Fruit fly (Drosophila melanogaster) whole organism, embryonic: Measurements from ENCODE around the gene Osi18.

Source experiments
- CG10209 ChIP-seq: fragments of 200-800 bp; sonication (Bioruptor generic); optimal IDR thresholded peaks from 3 replicates; lab custom pipeline; 2017; ENCODE audit warnings: missing biosample characterization, mild to moderate bottlenecking, missing genetic modification characterization, missing genetic modification reagents
- CG10366 ChIP-seq: fragments of 200-800 bp; sonication (Bioruptor generic); IDR thresholded peaks from 2 replicates; pipeline ENCODE4 v1.3.6; 2022; ENCODE audit warnings: missing biosample characterization, missing genetic modification characterization
- CG10543 ChIP-seq: fragments of 200-800 bp; sonication (Bioruptor generic); optimal IDR thresholded peaks from 3 replicates; lab custom pipeline; 2017; ENCODE audit warnings: missing biosample characterization, mild to moderate bottlenecking, missing genetic modification characterization, moderate library complexity
- CG12299 ChIP-seq: fragments of 200-800 bp; sonication (Bioruptor generic); optimal IDR thresholded peaks from 2 replicates; lab custom pipeline; 2018; ENCODE audit warnings: missing biosample characterization, mild to moderate bottlenecking, missing genetic modification characterization
- CG12769 ChIP-seq: fragments of 200-800 bp; sonication (Bioruptor generic); optimal IDR thresholded peaks from 2 replicates; lab custom pipeline; 2019; ENCODE audit warnings: missing biosample characterization, mild to moderate bottlenecking, missing genetic modification characterization, moderate library complexity
- CG13894 ChIP-seq: fragments of 200-800 bp; sonication (Bioruptor generic); optimal IDR thresholded peaks from 3 replicates; lab custom pipeline; 2018; ENCODE audit warnings: missing biosample characterization, mild to moderate bottlenecking, missing genetic modification characterization, moderate library complexity
- CG18011 ChIP-seq: fragments of 200-800 bp; sonication (Bioruptor generic); optimal IDR thresholded peaks from 2 replicates; lab custom pipeline; 2017; ENCODE audit warnings: missing biosample characterization, missing genetic modification characterization, mild to moderate bottlenecking, moderate library complexity, missing genotype
- CG2202 ChIP-seq: fragments of 200-800 bp; sonication (Bioruptor generic); optimal IDR thresholded peaks from 2 replicates; lab custom pipeline; 2018; ENCODE audit warnings: missing biosample characterization, mild to moderate bottlenecking, missing genetic modification characterization
- CG31441 ChIP-seq: fragments of 200-800 bp; sonication (Bioruptor generic); IDR thresholded peaks from 2 replicates; pipeline ENCODE4 v1.3.6; 2022; ENCODE audit warnings: missing biosample characterization, missing genetic modification characterization
- CG4854 ChIP-seq: fragments of 200-800 bp; sonication (Bioruptor generic); optimal IDR thresholded peaks from 2 replicates; lab custom pipeline; 2016; ENCODE audit warnings: missing biosample characterization, missing genetic modification characterization, inconsistent platforms
- CG8478 ChIP-seq: fragments of >200 bp; optimal IDR thresholded peaks from 2 replicates; lab custom pipeline; 2018
- CG8924 ChIP-seq: fragments of 200-800 bp; optimal IDR thresholded peaks from 3 replicates; lab custom pipeline; 2019; ENCODE audit warnings: missing biosample characterization, mild to moderate bottlenecking, missing genetic modification characterization, moderate library complexity
- CG8944 ChIP-seq: fragments of 200-800 bp; sonication (Bioruptor generic); optimal IDR thresholded peaks from 3 replicates; lab custom pipeline; 2016; ENCODE audit warnings: missing biosample characterization, missing genetic modification characterization
- CG9817 ChIP-seq: fragments of 200-800 bp; sonication (Bioruptor generic); optimal IDR thresholded peaks from 2 replicates; lab custom pipeline; 2018; ENCODE audit warnings: missing biosample characterization, mild to moderate bottlenecking, missing genetic modification characterization, moderate library complexity
- D19A ChIP-seq: fragments of 200-800 bp; optimal IDR thresholded peaks from 3 replicates; lab custom pipeline; 2019; ENCODE audit warnings: missing biosample characterization, mild to moderate bottlenecking, missing genetic modification characterization, moderate library complexity
- D19B ChIP-seq: fragments of 200-800 bp; sonication (Bioruptor generic); optimal IDR thresholded peaks from 2 replicates; lab custom pipeline; 2017; ENCODE audit warnings: missing biosample characterization, mild to moderate bottlenecking, missing genetic modification characterization
- Fer1 ChIP-seq: fragments of 200-800 bp; sonication (Bioruptor generic); optimal IDR thresholded peaks from 2 replicates; lab custom pipeline; 2017; ENCODE audit warnings: missing biosample characterization, mild to moderate bottlenecking, missing genetic modification characterization
- Hmx ChIP-seq: fragments of 200-800 bp; sonication (Bioruptor generic); optimal IDR thresholded peaks from 2 replicates; lab custom pipeline; 2016; ENCODE audit warnings: missing biosample characterization, missing genetic modification characterization
- Kr ChIP-seq: fragments of 200-800 bp; sonication (Bioruptor generic); optimal IDR thresholded peaks from 2 replicates; lab custom pipeline; 2017; ENCODE audit warnings: missing biosample characterization, mild to moderate bottlenecking, missing genetic modification characterization
- MBD-R2 ChIP-seq: fragments of 200-800 bp; sonication (Bioruptor generic); IDR thresholded peaks from 2 replicates; pipeline ENCODE4 v1.3.6; 2022; ENCODE audit warnings: missing biosample characterization, missing genetic modification characterization
- Meics ChIP-seq: fragments of 200-800 bp; sonication (Bioruptor generic); optimal IDR thresholded peaks from 2 replicates; lab custom pipeline; 2017; ENCODE audit warnings: missing biosample characterization, mild to moderate bottlenecking, missing genetic modification characterization
- Oaz ChIP-seq: fragments of 200-800 bp; sonication (Bioruptor generic); IDR thresholded peaks from 2 replicates; pipeline ENCODE4 v1.3.6; 2022; ENCODE audit warnings: missing biosample characterization, missing genetic modification characterization
- Spps ChIP-seq: fragments of 200-800 bp; sonication (Bioruptor generic); optimal IDR thresholded peaks from 2 replicates; lab custom pipeline; 2018; ENCODE audit warnings: missing biosample characterization, mild to moderate bottlenecking, missing genetic modification characterization
- Stat92E ChIP-seq, 3 experiments: fragments of >200 bp in 2 of 3; fragments of 200-800 bp in 1 of 3; sonication (Bioruptor generic) in 1 of 3; optimal IDR thresholded peaks; 2 replicates each; lab custom pipeline; 2017 to 2019; ENCODE audit warnings: missing biosample characterization in 3 of 3, missing genetic modification characterization in 3 of 3, mild to moderate bottlenecking in 1 of 3, moderate library complexity in 1 of 3
- br ChIP-seq: fragments of >200 bp; optimal IDR thresholded peaks from 2 replicates; lab custom pipeline; 2017
- cas ChIP-seq: fragments of 200-800 bp; sonication (Bioruptor generic); IDR thresholded peaks from 2 replicates; pipeline ENCODE4 v1.3.6; 2022; ENCODE audit warnings: missing biosample characterization, missing genetic modification characterization
- chm ChIP-seq: fragments of 200-800 bp; sonication (Bioruptor generic); IDR thresholded peaks from 2 replicates; pipeline ENCODE4 v1.3.6; 2022; ENCODE audit warnings: missing biosample characterization, missing genetic modification characterization
- ci ChIP-seq: fragments of 200-800 bp; sonication (Bioruptor generic); IDR thresholded peaks from 3 replicates; pipeline ENCODE4 v1.3.6; 2022; ENCODE audit warnings: missing biosample characterization, missing genetic modification characterization
- crp ChIP-seq, 2 experiments: fragments of 200-800 bp; sonication (Bioruptor generic); optimal IDR thresholded peaks; 2 replicates in 1 of 2; 3 replicates in 1 of 2; lab custom pipeline; 2017; ENCODE audit warnings: missing biosample characterization in 2 of 2, missing genetic modification characterization in 2 of 2, mild to moderate bottlenecking in 1 of 2, moderate library complexity in 1 of 2
- dpn ChIP-seq, 2 experiments: fragments of 200-800 bp; sonication (Bioruptor generic); optimal IDR thresholded peaks; 3 replicates each; lab custom pipeline; 2016; ENCODE audit warnings: missing biosample characterization in 2 of 2, missing genetic modification characterization in 2 of 2
- fd3F ChIP-seq: fragments of 200-800 bp; sonication (Bioruptor generic); optimal IDR thresholded peaks from 2 replicates; lab custom pipeline; 2018; ENCODE audit warnings: missing biosample characterization, mild to moderate bottlenecking, missing genetic modification characterization, moderate library complexity
- gcm ChIP-seq: fragments of 200-800 bp; sonication (Bioruptor generic); optimal IDR thresholded peaks from 2 replicates; lab custom pipeline; 2019; ENCODE audit warnings: missing biosample characterization, mild to moderate bottlenecking, missing genetic modification characterization, moderate library complexity
- knrl ChIP-seq: fragments of 200-800 bp; sonication (Bioruptor generic); IDR thresholded peaks from 3 replicates; pipeline ENCODE4 v1.3.6; 2022; ENCODE audit warnings: missing biosample characterization, missing genetic modification characterization; ENCODE audit not compliant: partially characterized antibody
- lab ChIP-seq: fragments of 200-800 bp; sonication (Bioruptor generic); optimal IDR thresholded peaks from 3 replicates; lab custom pipeline; 2017; ENCODE audit warnings: missing biosample characterization, missing genetic modification characterization, mild to moderate bottlenecking, moderate library complexity, missing genetic modification reagents
- mam ChIP-seq: fragments of 200-800 bp; sonication (Bioruptor generic); optimal IDR thresholded peaks from 3 replicates; lab custom pipeline; 2016; ENCODE audit warnings: missing biosample characterization, missing genetic modification characterization
- nerfin-1 ChIP-seq: fragments of 200-800 bp; sonication (Bioruptor generic); optimal IDR thresholded peaks from 3 replicates; lab custom pipeline; 2019; ENCODE audit warnings: missing biosample characterization, mild to moderate bottlenecking, missing genetic modification characterization, moderate library complexity
- nom ChIP-seq: fragments of 200-800 bp; sonication (Bioruptor generic); optimal IDR thresholded peaks from 2 replicates; lab custom pipeline; 2017; ENCODE audit warnings: missing biosample characterization, missing genetic modification characterization, mild to moderate bottlenecking, moderate library complexity, missing genetic modification reagents
- org-1 ChIP-seq: fragments of 200-800 bp; sonication (Bioruptor generic); optimal IDR thresholded peaks from 2 replicates; lab custom pipeline; 2017; ENCODE audit warnings: missing biosample characterization, missing genetic modification characterization
- pb ChIP-seq: fragments of 200-800 bp; sonication (Bioruptor generic); optimal IDR thresholded peaks from 3 replicates; lab custom pipeline; 2016; ENCODE audit warnings: missing biosample characterization, missing genetic modification characterization
- peb ChIP-seq: fragments of 200-800 bp; sonication (Bioruptor generic); IDR thresholded peaks from 2 replicates; pipeline ENCODE4 v1.3.6; 2022; ENCODE audit warnings: missing biosample characterization, missing genetic modification characterization
- pita ChIP-seq: fragments of 200-800 bp; sonication (Bioruptor generic); optimal IDR thresholded peaks from 2 replicates; lab custom pipeline; 2017; ENCODE audit warnings: missing biosample characterization, mild to moderate bottlenecking, missing genetic modification characterization
- pnt ChIP-seq: fragments of 200-800 bp; sonication (Bioruptor generic); optimal IDR thresholded peaks from 3 replicates; lab custom pipeline; 2016; ENCODE audit warnings: missing biosample characterization, missing genetic modification characterization
- row ChIP-seq: fragments of 200-800 bp; sonication (Bioruptor generic); IDR thresholded peaks from 3 replicates; pipeline ENCODE4 v1.3.6; 2022; ENCODE audit warnings: missing biosample characterization, missing genetic modification characterization
- run ChIP-seq: fragments of 200-800 bp; sonication (Bioruptor generic); optimal IDR thresholded peaks from 3 replicates; lab custom pipeline; 2018; ENCODE audit warnings: missing biosample characterization, mild to moderate bottlenecking, missing genetic modification characterization
- slbo ChIP-seq: fragments of 200-800 bp; sonication (Bioruptor generic); IDR thresholded peaks from 2 replicates; pipeline ENCODE4 v1.3.6; 2022; ENCODE audit warnings: missing biosample characterization, missing genetic modification characterization
- sob ChIP-seq: fragments of 200-800 bp; sonication (Bioruptor generic); IDR thresholded peaks from 2 replicates; pipeline ENCODE4 v1.3.6; 2022; ENCODE audit warnings: missing biosample characterization, missing genetic modification characterization
- tgo ChIP-seq: fragments of 200-800 bp; sonication (Bioruptor generic); IDR thresholded peaks from 3 replicates; pipeline ENCODE4 v1.3.6; 2022; ENCODE audit warnings: missing biosample characterization, missing genetic modification characterization
- tll ChIP-seq, 2 experiments: fragments of 200-800 bp in 1 of 2; fragments of >200 bp in 1 of 2; sonication (Bioruptor generic) in 1 of 2; optimal IDR thresholded peaks; 2 replicates each; lab custom pipeline; 2017 to 2019; ENCODE audit warnings: missing biosample characterization in 2 of 2, missing genetic modification characterization in 2 of 2, mild to moderate bottlenecking in 1 of 2, moderate library complexity in 1 of 2
- vvl ChIP-seq: fragments of 200-800 bp; sonication (Bioruptor generic); IDR thresholded peaks from 2 replicates; pipeline ENCODE4 v1.3.6; 2022; ENCODE audit warnings: missing biosample characterization, missing genetic modification characterization

Osi18 gene

dm6 chr3R:6373512-6374306 lies 43.7 kb downstream of the Osi18 start (continued):
- 0 out of 2 replicates have a peak, but pooled peaks have one; percentile 13 for TF ChIP-seq CG10366
- peak; percentile 22 for TF ChIP-seq CG2202
- no peak for TF ChIP-seq pita (GFP tag; lab: Kevin White, UChicago)
- TF ChIP-seq Oaz: no peak
- TF ChIP-seq CG8924 (tag; lab: Kevin White, UChicago): peak; percentile 65
- peak; percentile 67 for TF ChIP-seq Fer1 (GFP tag; lab: Kevin White, UChicago)
- no peak for TF ChIP-seq chm (GFP tag; lab: Robert Waterston, UW)
- TF ChIP-seq knrl (GFP tag; lab: Robert Waterston, UW): no peak
- peak; percentile 6 for TF ChIP-seq CG18011 (GFP tag; lab: Kevin White, UChicago)
- no peak for TF ChIP-seq Kr
- no peak for TF ChIP-seq pnt
- peak; percentile 73 for TF ChIP-seq CG12299 (tag; lab: Kevin White, UChicago)
- no peak for TF ChIP-seq Stat92E (GFP tag; optimal IDR thresholded peaks at IDR 0.05; lab: Kevin White, UChicago)
- TF ChIP-seq lab (GFP tag; lab: Kevin White, UChicago): peak; percentile 83
- peak; percentile 22 for TF ChIP-seq gcm
- TF ChIP-seq run (tag; lab: Kevin White, UChicago): no peak
- peak; percentile 4 to 34 for TF ChIP-seq dpn (GFP tag; optimal IDR thresholded peaks at IDR 0.05; lab: Kevin White, UChicago)
- no peak for TF ChIP-seq pb (GFP tag; lab: Kevin White, UChicago)
- TF ChIP-seq peb (GFP tag; lab: Robert Waterston, UW): no peak
- TF ChIP-seq CG10209 (GFP tag; lab: Kevin White, UChicago): peak; percentile 78
- TF ChIP-seq fd3F: peak; percentile 89
- no peak for TF ChIP-seq org-1 (GFP tag; lab: Kevin White, UChicago)
- TF ChIP-seq Hmx (GFP tag; lab: Kevin White, UChicago): peak; percentile 48
- peak; percentile 74 for TF ChIP-seq CG4854 (GFP tag; lab: Kevin White, UChicago)
- TF ChIP-seq nerfin-1: peak; percentile 16
- TF ChIP-seq CG13894 (tag; lab: Kevin White, UChicago): peak; percentile 28
- no peak for TF ChIP-seq CG8478 (lab: Kevin White, UChicago)
- TF ChIP-seq CG31441: peak; percentile 27; the same call in 1 of the 2 replicates
- TF ChIP-seq Spps (tag; lab: Kevin White, UChicago): no peak
- TF ChIP-seq tgo (GFP tag; lab: Robert Waterston, UW): peak; percentile 34; the same call in 1 of the 3 replicates
- peak; percentile 77 for TF ChIP-seq row (GFP tag; lab: Robert Waterston, UW)
- TF ChIP-seq Meics (GFP tag; lab: Kevin White, UChicago): peak; percentile 96
- no peak for TF ChIP-seq tll (GFP tag; optimal IDR thresholded peaks at IDR 0.05; lab: Kevin White, UChicago)
- TF ChIP-seq slbo (GFP tag; lab: Robert Waterston, UW): peak; percentile 48; the same call in 1 of the 2 replicates
- no peak for TF ChIP-seq br (lab: Kevin White, UChicago)
- TF ChIP-seq vvl (GFP tag; lab: Robert Waterston, UW): peak; percentile 59; the same call in 1 of the 2 replicates
- no peak for TF ChIP-seq cas (GFP tag; lab: Robert Waterston, UW)
- TF ChIP-seq CG9817 (tag; lab: Kevin White, UChicago): peak; percentile 37
- no peak for TF ChIP-seq D19B (GFP tag; lab: Kevin White, UChicago)
- TF ChIP-seq ci (GFP tag; lab: Robert Waterston, UW): peak; percentile 57; the same call in 1 of the 3 replicates
- no peak for TF ChIP-seq CG8944 (GFP tag; lab: Kevin White, UChicago)
- peak; percentile 47 for TF ChIP-seq nom (GFP tag; lab: Kevin White, UChicago)
- TF ChIP-seq CG12769: peak; percentile 73
- peak; percentile 55; the same call in 1 of the 2 replicates for TF ChIP-seq MBD-R2
- no peak for TF ChIP-seq CG10543 (GFP tag; lab: Kevin White, UChicago)
- TF ChIP-seq crp (GFP tag; optimal IDR thresholded peaks at IDR 0.05; lab: Kevin White, UChicago): peak in 1 of 2 experiments; percentile 77
- TF ChIP-seq D19A (tag; lab: Kevin White, UChicago): peak; percentile 11
- TF ChIP-seq sob (GFP tag; lab: Robert Waterston, UW): peak; percentile 64; the same call in 1 of the 2 replicates
- TF ChIP-seq mam (GFP tag; lab: Kevin White, UChicago): peak; percentile 41
